Worm (Caenorhabditis elegans) whole organism, L1 larva: ENCODE measurements around the gene C13B4.1.

Source experiments
- C16A3.4 ChIP-seq: fragments of 150-350 bp; optimal IDR thresholded peaks from 2 replicates; lab custom pipeline; 2014; ENCODE audit warnings: missing biosample characterization, missing genetic modification characterization
- Y116A8C.19 ChIP-seq: sonication (generic microtip); optimal IDR thresholded peaks from 2 replicates; lab custom pipeline; 2016; ENCODE audit warnings: missing compliant biosample characterization, missing genetic modification characterization, borderline replicate concordance
- aha-1 ChIP-seq: fragments of 150-350 bp; optimal IDR thresholded peaks from 2 replicates; lab custom pipeline; 2014; ENCODE audit warnings: missing biosample characterization, missing genetic modification characterization
- alr-1 ChIP-seq: fragments of 200-800 bp; sonication (Bioruptor generic); optimal IDR thresholded peaks from 2 replicates; lab custom pipeline; 2018; ENCODE audit warnings: borderline replicate concordance, mild to moderate bottlenecking, missing genetic modification characterization, missing compliant biosample characterization
- aly-2 ChIP-seq: fragments of 150-350 bp; optimal IDR thresholded peaks from 2 replicates; lab custom pipeline; 2014; ENCODE audit warnings: missing biosample characterization, missing genetic modification characterization
- ama-1 ChIP-seq: fragments of 150-350 bp; optimal IDR thresholded peaks from 2 replicates; lab custom pipeline; 2014
- ceh-63 ChIP-seq: fragments of 200-800 bp; sonication (Bioruptor generic); optimal IDR thresholded peaks from 2 replicates; lab custom pipeline; 2018; ENCODE audit warnings: mild to moderate bottlenecking, missing genetic modification characterization, missing compliant biosample characterization
- ceh-8 ChIP-seq: fragments of 200-800 bp; sonication (Bioruptor generic); optimal IDR thresholded peaks from 2 replicates; lab custom pipeline; 2018; ENCODE audit warnings: mild to moderate bottlenecking, missing genetic modification characterization, moderate library complexity, missing compliant biosample characterization
- ceh-82 ChIP-seq, 3 experiments: fragments of 150-350 bp in 1 of 3; sonication (generic microtip) in 2 of 3; optimal IDR thresholded peaks; 2 replicates each; lab custom pipeline; 2014 to 2017; ENCODE audit warnings: missing biosample characterization in 3 of 3, missing genetic modification characterization in 3 of 3
- ceh-90 ChIP-seq: sonication (generic microtip); optimal IDR thresholded peaks from 2 replicates; lab custom pipeline; 2016; ENCODE audit warnings: missing genetic modification characterization, missing compliant biosample characterization
- dpl-1 ChIP-seq, 3 experiments: fragments of 150-350 bp in 2 of 3; sonication (generic microtip) in 1 of 3; optimal IDR thresholded peaks; 2 replicates each; lab custom pipeline; 2014 to 2017; ENCODE audit warnings: missing biosample characterization in 3 of 3, missing genetic modification characterization in 3 of 3, missing genetic modification reagents in 3 of 3
- efl-1 ChIP-seq, 4 experiments: fragments of 150-350 bp; optimal IDR thresholded peaks in 3 of 4; peaks in 1 of 4; 1 replicate in 1 of 4; 2 replicates in 3 of 4; lab custom pipeline; 2014; ENCODE audit warnings: missing biosample characterization in 2 of 4, missing genetic modification characterization in 2 of 4, missing genetic modification reagents in 2 of 4
- efl-3 ChIP-seq: fragments of 200-800 bp; sonication (Bioruptor generic); optimal IDR thresholded peaks from 2 replicates; lab custom pipeline; 2018; ENCODE audit warnings: mild to moderate bottlenecking, missing genetic modification characterization, missing compliant biosample characterization
- egl-27 ChIP-seq, 2 experiments: fragments of 150-350 bp in 1 of 2; sonication (generic microtip); optimal IDR thresholded peaks; 3 replicates each; lab custom pipeline; 2017 to 2018; ENCODE audit warnings: missing biosample characterization in 2 of 2, missing genetic modification characterization in 2 of 2, missing genetic modification reagents in 2 of 2
- elt-2 ChIP-seq: sonication (generic microtip); optimal IDR thresholded peaks from 2 replicates; lab custom pipeline; 2016; ENCODE audit warnings: missing genetic modification characterization, mild to moderate bottlenecking, inconsistent platforms, missing compliant biosample characterization, missing genetic modification reagents
- ets-5 ChIP-seq: fragments of 200-800 bp; sonication (Bioruptor generic); IDR thresholded peaks from 2 replicates; pipeline ENCODE4 v1.3.6; 2022; ENCODE audit warnings: missing genetic modification characterization, missing compliant biosample characterization
- fkh-8 ChIP-seq: sonication (generic microtip); optimal IDR thresholded peaks from 2 replicates; lab custom pipeline; 2016; ENCODE audit warnings: mild to moderate bottlenecking, missing genetic modification characterization, missing compliant biosample characterization
- fos-1 ChIP-seq: fragments of 150-350 bp; optimal IDR thresholded peaks from 2 replicates; lab custom pipeline; 2014; ENCODE audit warnings: missing biosample characterization, missing genetic modification characterization
- hlh-17 ChIP-seq: fragments of 200-800 bp; sonication (Bioruptor generic); optimal IDR thresholded peaks from 2 replicates; lab custom pipeline; 2018; ENCODE audit warnings: missing genetic modification characterization, mild to moderate bottlenecking, missing compliant biosample characterization, moderate library complexity, borderline replicate concordance
- hpl-2 ChIP-seq: fragments of 150-350 bp; optimal IDR thresholded peaks from 2 replicates; lab custom pipeline; 2014; ENCODE audit warnings: missing biosample characterization, missing genetic modification reagents, missing genetic modification characterization
- jun-1 ChIP-seq: fragments of 150-350 bp; optimal IDR thresholded peaks from 2 replicates; lab custom pipeline; 2014; ENCODE audit warnings: missing biosample characterization, missing genetic modification reagents, missing genetic modification characterization
- lin-13 ChIP-seq: fragments of 150-350 bp; optimal IDR thresholded peaks from 2 replicates; lab custom pipeline; 2014; ENCODE audit warnings: missing biosample characterization, missing genetic modification reagents, missing genetic modification characterization
- lin-14 ChIP-seq: fragments of 200-800 bp; sonication (Bioruptor generic); optimal IDR thresholded peaks from 2 replicates; lab custom pipeline; 2018; ENCODE audit warnings: mild to moderate bottlenecking, missing genetic modification characterization, moderate library complexity, missing compliant biosample characterization
- lin-15B ChIP-seq: fragments of 150-350 bp; sonication (generic microtip); optimal IDR thresholded peaks from 3 replicates; lab custom pipeline; 2014; ENCODE audit warnings: missing biosample characterization, missing genetic modification characterization
- lin-35 ChIP-seq, 2 experiments: fragments of 150-350 bp; optimal IDR thresholded peaks; 2 replicates each; lab custom pipeline; 2014; ENCODE audit warnings: missing biosample characterization in 2 of 2, missing genetic modification characterization in 2 of 2, missing genetic modification reagents in 2 of 2
- lir-3 ChIP-seq: sonication (generic microtip); optimal IDR thresholded peaks from 2 replicates; lab custom pipeline; 2016; ENCODE audit warnings: mild to moderate bottlenecking, missing genetic modification characterization, moderate library complexity, missing compliant biosample characterization; ENCODE audit not compliant: poor library complexity
- lsy-2 ChIP-seq, 2 experiments: fragments of 150-350 bp; optimal IDR thresholded peaks; 2 replicates each; lab custom pipeline; 2014; ENCODE audit warnings: missing biosample characterization in 2 of 2, missing genetic modification characterization in 2 of 2
- mab-9 ChIP-seq: fragments of 200-800 bp; sonication (Bioruptor generic); IDR thresholded peaks from 2 replicates; pipeline ENCODE4 v1.3.6; 2022; ENCODE audit warnings: missing genetic modification reagents, missing genetic modification characterization, missing compliant biosample characterization
- mdl-1 ChIP-seq, 2 experiments: fragments of 150-350 bp; optimal IDR thresholded peaks; 2 replicates each; lab custom pipeline; 2014 to 2017; ENCODE audit warnings: missing biosample characterization in 2 of 2, missing genetic modification characterization in 2 of 2, inconsistent platforms in 1 of 2
- mef-2 ChIP-seq: fragments of 150-350 bp; optimal IDR thresholded peaks from 2 replicates; lab custom pipeline; 2014; ENCODE audit warnings: missing biosample characterization, missing genetic modification characterization
- mep-1 ChIP-seq: fragments of 150-350 bp; optimal IDR thresholded peaks from 2 replicates; lab custom pipeline; 2014; ENCODE audit warnings: missing biosample characterization, missing genetic modification characterization
- nhr-11 ChIP-seq: fragments of 150-350 bp; optimal IDR thresholded peaks from 2 replicates; lab custom pipeline; 2014; ENCODE audit warnings: missing biosample characterization, missing genetic modification characterization
- nhr-19 ChIP-seq: fragments of 200-800 bp; sonication (Bioruptor generic); conservative IDR thresholded peaks from 2 replicates; pipeline ENCODE4 v1.3.6; 2022; ENCODE audit warnings: missing genetic modification characterization, missing compliant biosample characterization
- nhr-237 ChIP-seq: fragments of 150-350 bp; optimal IDR thresholded peaks from 2 replicates; lab custom pipeline; 2014; ENCODE audit warnings: missing biosample characterization, missing genetic modification characterization
- nhr-28 ChIP-seq: fragments of 150-350 bp; optimal IDR thresholded peaks from 2 replicates; lab custom pipeline; 2014; ENCODE audit warnings: missing biosample characterization, missing genetic modification characterization
- nhr-71 ChIP-seq: sonication (generic microtip); optimal IDR thresholded peaks from 2 replicates; lab custom pipeline; 2016; ENCODE audit warnings: mild to moderate bottlenecking, missing genetic modification characterization, moderate library complexity, missing compliant biosample characterization
- nhr-84 ChIP-seq: sonication (generic microtip); optimal IDR thresholded peaks from 2 replicates; lab custom pipeline; 2017; ENCODE audit warnings: missing biosample characterization, missing genetic modification characterization
- nhr-85 ChIP-seq: sonication (generic microtip); peaks from one replicate; lab custom pipeline; 2016; ENCODE audit warnings: missing genetic modification characterization, inconsistent platforms, missing compliant biosample characterization
- pqm-1 ChIP-seq: sonication (generic microtip); optimal IDR thresholded peaks from 3 replicates; lab custom pipeline; 2017; ENCODE audit warnings: missing biosample characterization, missing genetic modification characterization
- skn-1 ChIP-seq: fragments of 150-350 bp; optimal IDR thresholded peaks from 2 replicates; lab custom pipeline; 2014; ENCODE audit warnings: missing biosample characterization, missing genetic modification characterization
- sox-4 ChIP-seq: sonication (generic microtip); optimal IDR thresholded peaks from 2 replicates; lab custom pipeline; 2016; ENCODE audit warnings: missing genetic modification characterization, missing compliant biosample characterization
- sptf-1 ChIP-seq: fragments of 150-350 bp; optimal IDR thresholded peaks from 2 replicates; lab custom pipeline; 2014; ENCODE audit warnings: missing biosample characterization, missing genetic modification characterization
- sup-37 ChIP-seq: fragments of 200-800 bp; sonication (Bioruptor generic); optimal IDR thresholded peaks from 2 replicates; lab custom pipeline; 2018; ENCODE audit warnings: mild to moderate bottlenecking, missing genetic modification characterization, missing compliant biosample characterization
- unc-130 ChIP-seq: fragments of 150-350 bp; optimal IDR thresholded peaks from 2 replicates; lab custom pipeline; 2017; ENCODE audit warnings: missing biosample characterization, missing genetic modification characterization, inconsistent platforms
- unc-62 ChIP-seq: fragments of 150-350 bp; optimal IDR thresholded peaks from 2 replicates; lab custom pipeline; 2014; ENCODE audit warnings: missing biosample characterization, missing genetic modification reagents, missing genetic modification characterization
- unc-98 ChIP-seq: fragments of 200-800 bp; sonication (Bioruptor generic); IDR thresholded peaks from 2 replicates; pipeline ENCODE4 v1.3.6; 2022; ENCODE audit warnings: missing genetic modification characterization, missing compliant biosample characterization
- vab-15 ChIP-seq: sonication (generic microtip); optimal IDR thresholded peaks from 2 replicates; lab custom pipeline; 2017; ENCODE audit warnings: missing genotype, mild to moderate bottlenecking, missing genetic modification characterization, missing compliant biosample characterization
- ztf-11 ChIP-seq, 2 experiments: sonication (generic microtip); optimal IDR thresholded peaks; 2 replicates each; lab custom pipeline; 2016 to 2017; ENCODE audit warnings: missing genetic modification characterization in 2 of 2, missing biosample characterization in 1 of 2, missing compliant biosample characterization in 1 of 2

The C13B4.1 gene

DNA sequence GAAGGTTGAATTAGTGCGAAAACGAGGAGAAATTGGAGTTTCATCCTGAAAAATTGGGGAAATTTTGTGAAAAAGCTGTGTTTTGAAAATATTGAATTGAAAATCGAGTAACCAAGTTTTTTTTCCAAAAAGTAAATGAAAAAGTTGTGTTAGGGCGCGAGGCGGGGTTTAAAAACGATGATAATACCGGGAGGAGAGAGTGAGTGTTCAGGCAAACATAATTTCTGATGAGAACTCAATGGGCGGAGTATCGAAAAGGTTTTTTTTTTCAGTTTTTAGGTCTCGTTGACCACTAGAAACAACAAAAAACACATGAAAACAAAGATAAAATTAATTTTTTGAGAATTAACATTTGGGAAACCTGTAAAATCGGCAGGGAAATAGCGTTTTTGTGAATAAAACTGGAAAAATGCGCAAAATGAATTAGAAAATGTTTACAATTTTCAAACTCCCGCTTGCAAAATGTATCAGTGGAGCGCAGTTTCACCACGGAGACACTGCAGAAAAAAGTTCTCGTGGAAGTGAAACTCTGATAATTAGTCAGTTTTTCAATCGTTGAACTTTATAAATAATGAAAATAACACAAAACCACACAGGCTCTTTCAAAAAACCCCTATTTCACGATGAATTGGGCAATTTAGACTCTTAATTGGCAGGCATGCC is at the start of gene C13B4.1:
C13B4.1 (minus strand) TSS at position 51 of the 663 bp plus-strand sequence.
- peak; percentile 31 to 85 for TF ChIP-seq lin-35 (GFP tag; optimal IDR thresholded peaks at IDR 0.05; lab: Kevin White, UChicago)
- no peak for TF ChIP-seq unc-130 (tag; lab: Kevin White, UChicago)
- no peak for TF ChIP-seq ztf-11 (tag; optimal IDR thresholded peaks at IDR 0.05; lab: Kevin White, UChicago)
- TF ChIP-seq efl-1 (optimal IDR thresholded peaks at IDR 0.05; lab: Kevin White, UChicago), result peak; percentile 76 to 96
- TF ChIP-seq efl-1 (GFP tag; optimal IDR thresholded peaks at IDR 0.05 in 1 of 2; lab: Kevin White, UChicago), result peak; percentile 75 to 96
- TF ChIP-seq dpl-1 (GFP tag; optimal IDR thresholded peaks at IDR 0.05; lab: Kevin White, UChicago), result peak; percentile 45 to 76 (median 57)
- no peak for TF ChIP-seq aly-2 (tag; lab: Kevin White, UChicago)
- TF ChIP-seq nhr-85 (tag; lab: Kevin White, UChicago), result peak; percentile 71
- TF ChIP-seq sup-37, result no peak
- TF ChIP-seq hpl-2 (GFP tag; lab: Kevin White, UChicago), result peak; percentile 59
- TF ChIP-seq, all 84 proteins: peak for 5

DNA sequence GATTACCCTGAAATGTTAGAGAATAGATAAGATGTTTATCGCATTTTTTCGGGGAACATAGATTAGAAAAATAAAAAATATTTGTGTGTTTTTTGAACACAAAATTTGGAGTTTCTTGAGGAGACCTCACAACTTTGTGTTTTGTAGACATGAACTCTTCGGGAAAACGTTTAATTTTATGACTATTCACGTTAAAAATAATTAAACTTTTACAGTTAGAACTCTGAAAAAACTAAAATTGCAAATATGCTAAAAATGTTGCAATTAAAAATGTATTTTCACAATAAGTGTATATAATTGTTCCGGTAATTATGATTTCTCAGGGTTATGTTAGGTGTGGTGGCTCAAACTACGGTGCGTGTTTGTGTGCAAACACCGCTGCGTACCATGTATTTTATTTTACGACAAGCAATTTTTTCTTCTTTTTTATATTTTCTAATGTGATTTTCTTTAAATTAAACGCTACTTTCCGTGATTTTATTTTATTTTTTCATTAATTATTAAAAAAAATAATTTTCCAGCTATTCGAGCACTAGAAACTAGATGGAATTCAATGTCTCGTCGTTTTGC is 48.9 kb upstream of the C13B4.1 start, which contains the start of the genes F57C2.5 and spat-1:
F57C2.5 (minus strand) TSS at position 7 of the 570 bp plus-strand sequence.
spat-1 (plus strand) TSS at position 520 of the 570 bp plus-strand sequence.
- TF ChIP-seq elt-2 (tag; lab: Kevin White, UChicago) (peak; percentile 67), lin-13 (GFP tag; lab: Kevin White, UChicago) (peak; percentile 61), skn-1 (peak; percentile 30), mdl-1 (tag; optimal IDR thresholded peaks at IDR 0.05; lab: Kevin White, UChicago) (peak in 1 of 2 experiments; percentile 9), nhr-71 (tag; lab: Kevin White, UChicago) (peak; percentile 86), ama-1 (lab: Kevin White, UChicago) (no peak), nhr-28 (no peak), C16A3.4 (tag; lab: Kevin White, UChicago) (peak; percentile 88), vab-15 (tag; lab: Kevin White, UChicago) (peak; percentile 89), nhr-237 (tag; lab: Kevin White, UChicago) (no peak), egl-27 (tag; optimal IDR thresholded peaks at IDR 0.05; lab: Kevin White, UChicago) (no peak), nhr-11 (tag; lab: Kevin White, UChicago) (no peak), unc-130 (tag; lab: Kevin White, UChicago) (peak; percentile 93), ztf-11 (tag; optimal IDR thresholded peaks at IDR 0.05; lab: Kevin White, UChicago) (peak in 1 of 2 experiments; percentile 73), lsy-2 (tag; optimal IDR thresholded peaks at IDR 0.05; lab: Kevin White, UChicago) (peak; percentile 93 to 98), ceh-90 (tag; lab: Kevin White, UChicago) (peak; percentile 40), lin-14 (GFP tag; lab: Kevin White, UChicago) (no peak), lir-3 (tag; lab: Kevin White, UChicago) (peak; percentile 81), fkh-8 (tag; lab: Kevin White, UChicago) (peak; percentile 88), jun-1 (no peak), mab-9 (no peak), nhr-84 (tag; lab: Kevin White, UChicago) (no peak), aha-1 (no peak), unc-62 (GFP tag; lab: Kevin White, UChicago) (no peak), mef-2 (tag; lab: Kevin White, UChicago) (no peak), ceh-82 (tag; optimal IDR thresholded peaks at IDR 0.05; lab: Kevin White, UChicago) (peak in 1 of 3 experiments; percentile 51), sox-4 (tag; lab: Kevin White, UChicago) (peak; percentile 68), alr-1 (no peak), fos-1 (tag; lab: Kevin White, UChicago) (peak; percentile 54), pqm-1 (tag; lab: Kevin White, UChicago) (no peak), unc-98 (GFP tag; lab: Robert Waterston, UW) (peak; percentile 21; the same call in 1 of the 2 replicates), sptf-1 (tag; lab: Kevin White, UChicago) (no peak), ceh-8 (GFP tag; lab: Kevin White, UChicago) (no peak), mep-1 (tag; lab: Kevin White, UChicago) (peak; percentile 78), efl-3 (GFP tag; lab: Kevin White, UChicago) (no peak), ets-5 (GFP tag; lab: Robert Waterston, UW) (no peak), lin-15B (peak; percentile 39), Y116A8C.19 (no peak), dpl-1 (GFP tag; optimal IDR thresholded peaks at IDR 0.05; lab: Kevin White, UChicago) (peak; percentile 56 to 68 (median 61)), ceh-63 (no peak), hlh-17 (GFP tag; lab: Kevin White, UChicago) (no peak), nhr-19 (peak; percentile 69)
